Fruit fly (Drosophila melanogaster): ENCODE results near the gene naz.
A peak's percentile ranks its signal among the peaks of the same experiment; 100 is the strongest.

Gene naz

DNA sequence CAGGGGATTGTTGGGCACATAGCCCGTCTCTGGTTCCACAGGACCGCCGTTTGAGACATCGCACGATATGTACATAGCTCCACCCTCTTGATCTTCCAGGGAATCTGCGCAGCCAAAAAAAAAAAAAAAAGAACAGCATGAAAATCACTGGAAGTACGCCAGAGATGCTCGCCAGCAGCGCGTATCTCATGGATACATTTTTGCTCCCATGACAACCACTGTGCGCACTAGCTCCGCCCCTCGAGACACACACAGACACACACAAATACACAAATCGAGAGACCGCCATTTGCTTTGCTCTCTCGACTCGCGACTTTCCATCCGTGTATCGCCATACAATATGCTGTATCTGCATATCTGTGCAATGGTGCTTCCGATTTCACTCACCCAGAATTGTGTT is 42.6 kb upstream of the naz start (continued):
- TF ChIP-seq ara (GFP tag; IDR thresholded peaks at IDR 0.05) (0 out of 2 replicates have a peak, but pooled peaks have one; percentile 12), CG17359 (tag; optimal IDR thresholded peaks at IDR 0.05) (no peak), bowl (GFP tag; IDR thresholded peaks at IDR 0.05) (no peak), shn (GFP tag; optimal IDR thresholded peaks at IDR 0.05) (no peak), ewg (GFP tag; optimal IDR thresholded peaks at IDR 0.05) (peak; percentile 7), eyg (GFP tag; optimal IDR thresholded peaks at IDR 0.05) (no peak), Nf-YA (GFP tag; IDR thresholded peaks at IDR 0.05) (0 out of 2 replicates have a peak, but pooled peaks have one; percentile 19), wdn (GFP tag; IDR thresholded peaks at IDR 0.05) (no peak), Hmx (GFP tag; optimal IDR thresholded peaks at IDR 0.05) (no peak), CG12104 (GFP tag; optimal IDR thresholded peaks at IDR 0.05) (no peak), nau (GFP tag; optimal IDR thresholded peaks at IDR 0.05) (no peak), gcm2 (GFP tag; optimal IDR thresholded peaks at IDR 0.05) (no peak), Drgx (GFP tag; IDR thresholded peaks at IDR 0.05) (peak; percentile 62), Hey (tag; optimal IDR thresholded peaks at IDR 0.05) (no peak), Pdp1 (GFP tag; optimal IDR thresholded peaks at IDR 0.05) (peak in 1 of 2 experiments; percentile 63), CG11093 (GFP tag; IDR thresholded peaks at IDR 0.05) (no peak), otp (GFP tag; IDR thresholded peaks at IDR 0.05) (0 out of 3 replicates have a peak, but pooled peaks have one; percentile 39), cg (GFP tag; optimal IDR thresholded peaks at IDR 0.05) (peak; percentile 66), CG32767 (GFP tag; IDR thresholded peaks at IDR 0.05) (peak; percentile 53; the same call in 1 of the 2 replicates), CG16813 (GFP tag; IDR thresholded peaks at IDR 0.05; ENCODE audit: partially characterized antibody) (no peak), gcm (GFP tag; optimal IDR thresholded peaks at IDR 0.05) (no peak), CG8359 (GFP tag; optimal IDR thresholded peaks at IDR 0.05; ENCODE audit: borderline replicate concordance) (no peak), CG30431 (GFP tag; optimal IDR thresholded peaks at IDR 0.05) (no peak), dysf (GFP tag; IDR thresholded peaks at IDR 0.05) (0 out of 3 replicates have a peak, but pooled peaks have one; percentile 36), fu2 (GFP tag; optimal IDR thresholded peaks at IDR 0.05) (no peak), Ada2b (GFP tag; IDR thresholded peaks at IDR 0.05) (no peak), klu (GFP tag; IDR thresholded peaks at IDR 0.05) (no peak), HLH54F (GFP tag; optimal IDR thresholded peaks at IDR 0.05) (no peak), CG7271 (tag; optimal IDR thresholded peaks at IDR 0.05) (no peak), NFAT (GFP tag; IDR thresholded peaks at IDR 0.05) (no peak), zf30C (GFP tag; optimal IDR thresholded peaks at IDR 0.05) (no peak), CG9876 (GFP tag; optimal IDR thresholded peaks at IDR 0.05) (no peak), CG7357 (GFP tag; IDR thresholded peaks at IDR 0.05) (no peak), HLHmδ (GFP tag; optimal IDR thresholded peaks at IDR 0.05) (no peak), ken (GFP tag; IDR thresholded peaks at IDR 0.05) (peak; percentile 55; the same call in 1 of the 3 replicates), Adf1 (GFP tag; IDR thresholded peaks at IDR 0.05) (no peak), CG4707 (GFP tag; optimal IDR thresholded peaks at IDR 0.05) (peak; percentile 84), CG10209 (GFP tag; optimal IDR thresholded peaks at IDR 0.05) (no peak), CG15269 (tag; optimal IDR thresholded peaks at IDR 0.05) (no peak), unc-4 (GFP tag; IDR thresholded peaks at IDR 0.05; ENCODE audit: partially characterized antibody) (no peak), kay (GFP tag; optimal IDR thresholded peaks at IDR 0.05) (no peak), CG12391 (tag; optimal IDR thresholded peaks at IDR 0.05) (no peak), ssp (GFP tag; IDR thresholded peaks at IDR 0.05) (no peak), cwo (GFP tag; optimal IDR thresholded peaks at IDR 0.05) (no peak), bab2 (GFP tag; optimal IDR thresholded peaks at IDR 0.05) (no peak), CG13424 (tag; optimal IDR thresholded peaks at IDR 0.05) (no peak)

Measured in whole organism, embryonic.